Fruit fly (Drosophila melanogaster): Measurements from ENCODE around the gene Mob2.
"Not testable (repeated sequence)": the region's sequence is repeated elsewhere in the genome, so short reads cannot be mapped to it uniquely, and the experiment has no call there.

The Mob2 gene

DNA sequence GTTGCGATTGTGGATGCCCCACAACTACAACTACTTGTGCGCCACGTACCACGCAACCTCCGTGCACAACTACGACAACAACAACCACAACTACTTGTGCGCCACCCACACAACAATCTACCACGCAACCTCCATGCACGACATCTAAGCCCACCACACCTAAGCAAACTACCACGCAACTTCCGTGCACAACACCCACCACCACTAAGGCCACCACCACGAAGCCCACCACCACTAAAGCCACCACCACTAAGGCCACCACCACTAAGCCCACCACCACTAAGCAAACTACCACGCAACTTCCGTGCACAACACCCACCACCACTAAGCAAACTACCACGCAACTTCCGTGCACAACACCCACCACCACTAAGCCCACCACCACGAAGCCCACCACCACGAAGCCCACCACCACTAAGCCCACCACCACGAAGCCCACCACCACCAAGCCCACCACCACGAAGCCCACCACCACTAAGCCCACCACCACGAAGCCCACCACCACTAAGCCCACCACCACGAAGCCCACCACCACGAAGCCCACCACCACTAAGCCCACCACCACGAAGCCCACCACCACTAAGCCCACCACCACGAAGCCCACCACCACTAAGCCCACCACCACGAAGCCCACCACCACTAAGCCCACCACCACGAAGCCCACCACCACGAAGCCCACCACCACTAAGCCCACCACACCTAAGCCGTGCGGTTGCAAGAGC, 49.5 kb downstream of the Mob2 start (continued):
- peak; percentile 53 for TF ChIP-seq CG17912 (GFP tag; optimal IDR thresholded peaks at IDR 0.05)
- TF ChIP-seq CG14710 (tag; optimal IDR thresholded peaks at IDR 0.05), result peak; percentile 46
- TF ChIP-seq CG5180 (GFP tag; optimal IDR thresholded peaks at IDR 0.05), result peak; percentile 69
- peak; percentile 49 for TF ChIP-seq CG6854 (GFP tag; optimal IDR thresholded peaks at IDR 0.05)
- not testable (repeated sequence) for TF ChIP-seq pan (optimal IDR thresholded peaks at IDR 0.05)
- TF ChIP-seq pan (GFP tag; optimal IDR thresholded peaks at IDR 0.05 in 1 of 2, IDR thresholded peaks at IDR 0.05 in 1 of 2), result peak in 1 of 2 experiments; percentile 16
- TF ChIP-seq sr (GFP tag; IDR thresholded peaks at IDR 0.05), result 0 out of 3 replicates have a peak, but pooled peaks have one; percentile 16
- TF ChIP-seq chm (GFP tag; IDR thresholded peaks at IDR 0.05), result peak; percentile 68; the same call in 1 of the 2 replicates

DNA sequence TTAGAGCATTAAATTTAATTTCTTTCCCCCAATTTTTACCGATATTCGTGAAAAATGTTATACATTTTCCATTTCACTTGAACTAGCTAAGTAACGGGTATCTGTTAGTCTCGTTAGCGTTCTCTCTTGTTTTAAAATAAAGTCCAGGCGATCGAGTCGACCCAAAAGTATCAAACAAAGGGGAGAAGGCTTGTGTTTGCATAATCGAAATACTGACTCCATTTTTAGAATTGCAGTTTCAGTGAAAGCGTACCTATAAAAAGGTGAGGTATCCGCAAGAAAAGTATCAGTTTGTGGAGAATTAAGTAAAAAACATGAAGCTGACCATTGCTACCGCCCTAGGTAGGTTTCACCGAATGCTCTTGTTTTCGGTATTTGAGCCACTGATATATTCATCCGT, 50.1 kb downstream of the Mob2 start, which contains the start of gene Sgs3:
Gene Sgs3 (plus strand): TSS at position 301 of the 400 bp plus-strand sequence.
- no peak for TF ChIP-seq ind (GFP tag; optimal IDR thresholded peaks at IDR 0.05)
- TF ChIP-seq D19A (tag; optimal IDR thresholded peaks at IDR 0.05), result no peak
- TF ChIP-seq bsh (GFP tag; optimal IDR thresholded peaks at IDR 0.05), result no peak
- no peak for TF ChIP-seq CG10959 (GFP tag; IDR thresholded peaks at IDR 0.05)
- no peak for TF ChIP-seq CG4404 (GFP tag; IDR thresholded peaks at IDR 0.05)
- TF ChIP-seq sens (GFP tag), result peak; percentile 19
- no peak for TF ChIP-seq CG4854 (GFP tag; optimal IDR thresholded peaks at IDR 0.05)

DNA sequence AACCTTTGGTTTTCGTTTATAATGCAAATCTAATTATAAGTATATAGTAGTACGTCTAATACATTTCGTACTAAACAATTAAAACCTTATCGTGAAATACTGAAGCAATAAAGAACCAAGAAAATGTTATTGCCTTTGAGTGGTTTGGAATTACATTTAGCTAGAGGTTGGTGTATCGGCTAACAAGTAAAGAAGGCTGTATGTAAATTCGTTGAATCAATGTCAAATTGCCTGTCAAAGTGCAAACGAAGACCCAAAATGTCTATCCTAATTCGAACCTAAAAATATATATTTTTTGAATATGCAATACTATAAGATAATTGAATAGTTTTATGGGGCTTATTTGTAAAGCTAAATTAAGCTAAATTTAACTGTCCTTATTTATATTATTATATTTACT, 50.8 kb downstream of the Mob2 start:
- TF ChIP-seq CG15601 (tag; optimal IDR thresholded peaks at IDR 0.05) (peak; percentile 24), chinmo (GFP tag; IDR thresholded peaks at IDR 0.05; ENCODE audit: partially characterized antibody) (0 out of 4 replicates have a peak, but pooled peaks have one; percentile 38), bigmax (GFP tag; optimal IDR thresholded peaks at IDR 0.05) (peak; percentile 88), fru (optimal IDR thresholded peaks at IDR 0.05) (no peak), amos (GFP tag; IDR thresholded peaks at IDR 0.05; ENCODE audit: partially characterized antibody) (peak; percentile 58), CoRest (tag; optimal IDR thresholded peaks at IDR 0.05) (peak; percentile 23), CG8290 (GFP tag; optimal IDR thresholded peaks at IDR 0.05) (no peak), CG8290 (tag; optimal IDR thresholded peaks at IDR 0.05) (peak in 1 of 2 experiments; percentile 16), CG14710 (tag; optimal IDR thresholded peaks at IDR 0.05) (peak; percentile 12), CG2199 (GFP tag; IDR thresholded peaks at IDR 0.05) (peak; percentile 89), sug (tag; optimal IDR thresholded peaks at IDR 0.05) (peak; percentile 22), CG12659 (GFP tag; optimal IDR thresholded peaks at IDR 0.05) (peak; percentile 31), z (GFP tag; IDR thresholded peaks at IDR 0.05) (peak; percentile 81), CG9817 (tag; optimal IDR thresholded peaks at IDR 0.05) (no peak), CG17361 (GFP tag; IDR thresholded peaks at IDR 0.05) (peak; percentile 33; the same call in 1 of the 3 replicates), Lhr (GFP tag; optimal IDR thresholded peaks at IDR 0.05) (peak; percentile 22), CG13287 (GFP tag; IDR thresholded peaks at IDR 0.05; ENCODE audit: partially characterized antibody) (peak; percentile 50), stwl (tag; optimal IDR thresholded peaks at IDR 0.05) (peak; percentile 81), slbo (GFP tag; IDR thresholded peaks at IDR 0.05) (no peak), abd-A (tag; optimal IDR thresholded peaks at IDR 0.05) (peak; percentile 14), disco-r (GFP tag; optimal IDR thresholded peaks at IDR 0.05) (no peak), cg (GFP tag; optimal IDR thresholded peaks at IDR 0.05) (no peak), Dek (tag; optimal IDR thresholded peaks at IDR 0.05) (peak; percentile 39), CG9797 (GFP tag; optimal IDR thresholded peaks at IDR 0.05) (no peak), CTCF (GFP tag; optimal IDR thresholded peaks at IDR 0.05) (peak; percentile 84), gfzf (GFP tag; optimal IDR thresholded peaks at IDR 0.05) (peak; percentile 33), CG4707 (GFP tag; optimal IDR thresholded peaks at IDR 0.05) (no peak), CG10267 (tag; optimal IDR thresholded peaks at IDR 0.05) (no peak), zfh1 (GFP tag; IDR thresholded peaks at IDR 0.05) (no peak), CG16863 (GFP tag; optimal IDR thresholded peaks at IDR 0.05) (no peak), pzg (GFP tag; optimal IDR thresholded peaks at IDR 0.05) (peak; percentile 13), CG14050 (GFP tag; IDR thresholded peaks at IDR 0.05) (no peak), CG17829 (tag; optimal IDR thresholded peaks at IDR 0.05) (peak; percentile 9)

Data from whole organism, embryonic.